Fruit fly (Drosophila melanogaster) whole organism: ENCODE results near the gene rec.
A peak's percentile ranks its signal among the peaks of the same experiment; 100 is the strongest.

ENCODE experiments used
- CG8478 ChIP-seq: fragments of >200 bp; optimal IDR thresholded peaks from 2 replicates; lab custom pipeline; 2018; ENCODE audit warnings: inconsistent platforms
- Dll ChIP-seq: fragments of >200 bp; optimal IDR thresholded peaks from 2 replicates; lab custom pipeline; 2017
- EcR ChIP-seq, 2 experiments: fragments of >200 bp; optimal IDR thresholded peaks; 2 replicates each; lab custom pipeline; 2017; ENCODE audit warnings: missing biosample characterization in 2 of 2, missing genetic modification characterization in 2 of 2, missing genetic modification reagents in 2 of 2
- pan ChIP-seq: fragments of >200 bp; optimal IDR thresholded peaks from 2 replicates; lab custom pipeline; 2017
- psq ChIP-seq: fragments of >200 bp; optimal IDR thresholded peaks from 2 replicates; lab custom pipeline; 2017
- usp ChIP-seq: fragments of >200 bp; optimal IDR thresholded peaks from 2 replicates; lab custom pipeline; 2017; ENCODE audit warnings: missing biosample characterization, missing genetic modification characterization, mixed read lengths

The rec gene

dm6 chr3R:15834375-15835031 is 2.1 kb upstream of the rec start, which contains the start of the genes CG43317 and Arpc3A:
Gene CG43317 (minus strand): TSS chr3R:15834425.
Gene Arpc3A (plus strand): TSS chr3R:15834648.
- TF ChIP-seq usp (GFP tag; lab: Kevin White, UChicago) (no peak), CG8478 (lab: Kevin White, UChicago) (no peak), pan (lab: Kevin White, UChicago) (no peak), psq (lab: Kevin White, UChicago) (no peak), EcR (GFP tag; optimal IDR thresholded peaks at IDR 0.05; lab: Kevin White, UChicago) (no peak), Dll (lab: Kevin White, UChicago) (no peak)

dm6 chr3R:15833332-15833731 is 900 bp upstream of the rec start, which contains the start of gene CG43318:
Gene CG43318 (minus strand): TSS chr3R:15833432.
- TF ChIP-seq pan (lab: Kevin White, UChicago) = no peak
- TF ChIP-seq EcR (GFP tag; optimal IDR thresholded peaks at IDR 0.05; lab: Kevin White, UChicago) = no peak
- TF ChIP-seq CG8478 (lab: Kevin White, UChicago) = no peak
- no peak for TF ChIP-seq psq (lab: Kevin White, UChicago)

dm6 chr3R:15827559-15827958 is 4.9 kb downstream of the rec start:
- TF ChIP-seq EcR (GFP tag; optimal IDR thresholded peaks at IDR 0.05; lab: Kevin White, UChicago) = peak in 1 of 2 experiments; percentile 52
- TF ChIP-seq psq (lab: Kevin White, UChicago) = no peak
- TF ChIP-seq CG8478 (lab: Kevin White, UChicago) = no peak

dm6 chr3R:15825521-15825920 is 6.9 kb downstream of the rec start, which contains the start of gene CG4576:
Gene CG4576 (plus strand): TSS chr3R:15825747.
- TF ChIP-seq Dll (lab: Kevin White, UChicago) = no peak
- TF ChIP-seq CG8478 (lab: Kevin White, UChicago) = no peak
- TF ChIP-seq usp (GFP tag; lab: Kevin White, UChicago) = no peak
- no peak for TF ChIP-seq psq (lab: Kevin White, UChicago)
- TF ChIP-seq EcR (GFP tag; optimal IDR thresholded peaks at IDR 0.05; lab: Kevin White, UChicago) = no peak
- TF ChIP-seq pan (lab: Kevin White, UChicago) = no peak

- peak; percentile 13 for TF ChIP-seq pan (lab: Kevin White, UChicago)
- no peak for TF ChIP-seq CG8478 (lab: Kevin White, UChicago)
- TF ChIP-seq psq (lab: Kevin White, UChicago) = no peak
- no peak for TF ChIP-seq usp (GFP tag; lab: Kevin White, UChicago)
- TF ChIP-seq EcR (GFP tag; optimal IDR thresholded peaks at IDR 0.05; lab: Kevin White, UChicago) = no peak
- no peak for TF ChIP-seq Dll (lab: Kevin White, UChicago)
Observed at dm6 chr3R:15816276-15816675, 16.2 kb downstream of the rec start.

dm6 chr3R:15814150-15814549 is 18.3 kb downstream of the rec start:
- TF ChIP-seq pan (lab: Kevin White, UChicago) = no peak
- no peak for TF ChIP-seq EcR (GFP tag; optimal IDR thresholded peaks at IDR 0.05; lab: Kevin White, UChicago)
- no peak for TF ChIP-seq psq (lab: Kevin White, UChicago)

dm6 chr3R:15810369-15810768 is 22.1 kb downstream of the rec start:
- TF ChIP-seq EcR (GFP tag; optimal IDR thresholded peaks at IDR 0.05; lab: Kevin White, UChicago) (no peak), psq (lab: Kevin White, UChicago) (no peak), Dll (lab: Kevin White, UChicago) (no peak), CG8478 (lab: Kevin White, UChicago) (no peak), pan (lab: Kevin White, UChicago) (no peak), usp (GFP tag; lab: Kevin White, UChicago) (no peak)

- no peak for TF ChIP-seq CG8478 (lab: Kevin White, UChicago)
- TF ChIP-seq pan (lab: Kevin White, UChicago) = no peak
- TF ChIP-seq usp (GFP tag; lab: Kevin White, UChicago) = no peak
- no peak for TF ChIP-seq Dll (lab: Kevin White, UChicago)
- TF ChIP-seq psq (lab: Kevin White, UChicago) = no peak
- TF ChIP-seq EcR (GFP tag; optimal IDR thresholded peaks at IDR 0.05; lab: Kevin White, UChicago) = no peak
Observed at dm6 chr3R:15807877-15808381, 24.5 kb downstream of the rec start.

dm6 chr3R:15807306-15807705 is 25.1 kb downstream of the rec start:
- TF ChIP-seq psq (lab: Kevin White, UChicago) (no peak), EcR (GFP tag; optimal IDR thresholded peaks at IDR 0.05; lab: Kevin White, UChicago) (no peak), Dll (lab: Kevin White, UChicago) (no peak), usp (GFP tag; lab: Kevin White, UChicago) (no peak), CG8478 (lab: Kevin White, UChicago) (no peak)

- TF ChIP-seq usp (GFP tag; lab: Kevin White, UChicago) (no peak), psq (lab: Kevin White, UChicago) (no peak), EcR (GFP tag; optimal IDR thresholded peaks at IDR 0.05; lab: Kevin White, UChicago) (no peak), Dll (lab: Kevin White, UChicago) (no peak), pan (lab: Kevin White, UChicago) (no peak), CG8478 (lab: Kevin White, UChicago) (no peak)
Observed at dm6 chr3R:15806341-15806740, 26.1 kb downstream of the rec start.

- no peak for TF ChIP-seq usp (GFP tag; lab: Kevin White, UChicago)
- TF ChIP-seq Dll (lab: Kevin White, UChicago) = no peak
- TF ChIP-seq pan (lab: Kevin White, UChicago) = no peak
- no peak for TF ChIP-seq CG8478 (lab: Kevin White, UChicago)
- TF ChIP-seq EcR (GFP tag; optimal IDR thresholded peaks at IDR 0.05; lab: Kevin White, UChicago) = no peak
- no peak for TF ChIP-seq psq (lab: Kevin White, UChicago)
Observed at dm6 chr3R:15804678-15805077, 27.8 kb downstream of the rec start.
